Fruit fly (Drosophila melanogaster): ENCODE results near the gene Pex16.

The Pex16 gene

dm6 chr3L:20729415-20729814 is 48.6 kb downstream of the Pex16 start:
- TF ChIP-seq lz (GFP tag; optimal IDR thresholded peaks at IDR 0.05) (peak; percentile 6), Met (GFP tag; optimal IDR thresholded peaks at IDR 0.05) (peak; percentile 30), ss (GFP tag; optimal IDR thresholded peaks at IDR 0.05) (no peak), acj6 (GFP tag; optimal IDR thresholded peaks at IDR 0.05) (peak; percentile 36), CG34406 (GFP tag; optimal IDR thresholded peaks at IDR 0.05) (peak; percentile 66), Eip78C (GFP tag) (peak; percentile 58), Ets96B (tag; optimal IDR thresholded peaks at IDR 0.05) (no peak), Hr4 (GFP tag; optimal IDR thresholded peaks at IDR 0.05) (no peak), svp (GFP tag) (no peak), net (GFP tag; optimal IDR thresholded peaks at IDR 0.05) (peak; percentile 19), Ets21C (GFP tag; optimal IDR thresholded peaks at IDR 0.05) (no peak), pdm3 (GFP tag; optimal IDR thresholded peaks at IDR 0.05) (no peak), CG6792 (GFP tag; optimal IDR thresholded peaks at IDR 0.05) (no peak), esn (GFP tag; optimal IDR thresholded peaks at IDR 0.05) (peak; percentile 46), spab (GFP tag; optimal IDR thresholded peaks at IDR 0.05) (no peak), fd85E (GFP tag; optimal IDR thresholded peaks at IDR 0.05) (no peak), cyc (GFP tag; optimal IDR thresholded peaks at IDR 0.05) (peak; percentile 8), CG3919 (GFP tag; optimal IDR thresholded peaks at IDR 0.05) (peak; percentile 41), CG31627 (GFP tag; optimal IDR thresholded peaks at IDR 0.05) (no peak), vri (GFP tag; optimal IDR thresholded peaks at IDR 0.05) (no peak), Gug (GFP tag; IDR thresholded peaks at IDR 0.05) (no peak), CG11294 (GFP tag; IDR thresholded peaks at IDR 0.05) (no peak), topi (GFP tag; optimal IDR thresholded peaks at IDR 0.05) (peak; percentile 24), Smox (GFP tag; optimal IDR thresholded peaks at IDR 0.05) (peak; percentile 0), CG8632 (GFP tag; optimal IDR thresholded peaks at IDR 0.05) (peak; percentile 17), Sox15 (GFP tag; optimal IDR thresholded peaks at IDR 0.05) (no peak), CG11902 (GFP tag; optimal IDR thresholded peaks at IDR 0.05) (no peak), OdsH (GFP tag; optimal IDR thresholded peaks at IDR 0.05) (peak; percentile 40), CG10631 (GFP tag; optimal IDR thresholded peaks at IDR 0.05) (peak; percentile 9), Sox14 (GFP tag; optimal IDR thresholded peaks at IDR 0.05) (no peak), Sox102F (GFP tag; optimal IDR thresholded peaks at IDR 0.05) (no peak), eg (GFP tag; IDR thresholded peaks at IDR 0.05) (0 out of 3 replicates have a peak, but pooled peaks have one; percentile 8)

Measured in whole organism, prepupa.